Fruit fly (Drosophila melanogaster) whole organism, embryonic: ENCODE data around the gene Kdm2.

Experiments used
- ATbp ChIP-seq: fragments of 200-800 bp; sonication (Bioruptor generic); optimal IDR thresholded peaks from 2 replicates; lab custom pipeline; 2017; ENCODE audit warnings: missing biosample characterization, mild to moderate bottlenecking, missing genetic modification characterization, missing genetic modification reagents
- Abd-B ChIP-seq: fragments of 200-800 bp; sonication (Bioruptor generic); optimal IDR thresholded peaks from 2 replicates; lab custom pipeline; 2018; ENCODE audit warnings: missing biosample characterization, mild to moderate bottlenecking, missing genetic modification characterization, moderate library complexity
- Ada2b ChIP-seq: fragments of 200-800 bp; sonication (Bioruptor generic); IDR thresholded peaks from 2 replicates; pipeline ENCODE4 v1.3.6; 2022; ENCODE audit warnings: missing biosample characterization, missing genetic modification characterization
- BtbVII ChIP-seq: fragments of 200-800 bp; sonication (Bioruptor generic); optimal IDR thresholded peaks from 3 replicates; lab custom pipeline; 2017; ENCODE audit warnings: missing biosample characterization, mild to moderate bottlenecking, missing genetic modification characterization
- CG11504 ChIP-seq: fragments of 200-800 bp; sonication (Bioruptor generic); optimal IDR thresholded peaks from 3 replicates; lab custom pipeline; 2019; ENCODE audit warnings: missing biosample characterization, mild to moderate bottlenecking, missing genetic modification characterization, moderate library complexity
- CG11695 ChIP-seq: fragments of 200-800 bp; sonication (Bioruptor generic); IDR thresholded peaks from 3 replicates; pipeline ENCODE4 v1.3.6; 2022; ENCODE audit warnings: missing biosample characterization, missing genetic modification characterization
- CG12744 ChIP-seq: fragments of 200-800 bp; sonication (Bioruptor generic); optimal IDR thresholded peaks from 2 replicates; lab custom pipeline; 2016; ENCODE audit warnings: missing biosample characterization, missing genetic modification characterization
- CG1529 ChIP-seq: fragments of 200-800 bp; sonication (Bioruptor generic); optimal IDR thresholded peaks from 3 replicates; lab custom pipeline; 2018; ENCODE audit warnings: missing biosample characterization, missing genetic modification characterization
- CG16813 ChIP-seq: fragments of 200-800 bp; sonication (Bioruptor generic); IDR thresholded peaks from 3 replicates; pipeline ENCODE4 v1.3.6; 2022; ENCODE audit warnings: missing biosample characterization, missing genetic modification characterization; ENCODE audit not compliant: partially characterized antibody
- CG17359 ChIP-seq: fragments of 200-800 bp; sonication (Bioruptor generic); optimal IDR thresholded peaks from 3 replicates; lab custom pipeline; 2018; ENCODE audit warnings: missing biosample characterization, mild to moderate bottlenecking, missing genetic modification characterization, moderate library complexity
- CG17612 ChIP-seq: fragments of 200-800 bp; sonication (Bioruptor generic); IDR thresholded peaks from 2 replicates; pipeline ENCODE4 v1.3.6; 2022; ENCODE audit warnings: missing biosample characterization, missing genetic modification characterization
- CG3065 ChIP-seq: fragments of 200-800 bp; sonication (Bioruptor generic); optimal IDR thresholded peaks from 2 replicates; lab custom pipeline; 2016; ENCODE audit warnings: missing biosample characterization, missing genetic modification characterization
- CG31224 ChIP-seq: fragments of 200-800 bp; sonication (Bioruptor generic); IDR thresholded peaks from 2 replicates; pipeline ENCODE4 v1.3.6; 2022; ENCODE audit warnings: missing biosample characterization, missing genetic modification characterization
- CG32772 ChIP-seq: fragments of 200-800 bp; sonication (Bioruptor generic); IDR thresholded peaks from 2 replicates; pipeline ENCODE4 v1.3.6; 2022; ENCODE audit warnings: missing biosample characterization, missing genetic modification characterization
- CG34376 ChIP-seq: fragments of 200-800 bp; sonication (Bioruptor generic); optimal IDR thresholded peaks from 2 replicates; lab custom pipeline; 2018; ENCODE audit warnings: missing biosample characterization, mild to moderate bottlenecking, missing genetic modification characterization
- CG4282 ChIP-seq: fragments of 200-800 bp; sonication (Bioruptor generic); optimal IDR thresholded peaks from 2 replicates; lab custom pipeline; 2016; ENCODE audit warnings: missing biosample characterization, missing genetic modification characterization
- CG6683 ChIP-seq: fragments of 200-800 bp; sonication (Bioruptor generic); optimal IDR thresholded peaks from 2 replicates; lab custom pipeline; 2017; ENCODE audit warnings: missing biosample characterization, mild to moderate bottlenecking, missing genetic modification characterization, missing genetic modification reagents
- CG6854 ChIP-seq: fragments of 200-800 bp; sonication (Bioruptor generic); optimal IDR thresholded peaks from 3 replicates; lab custom pipeline; 2017; ENCODE audit warnings: missing biosample characterization, mild to moderate bottlenecking, missing genetic modification characterization
- CG7271 ChIP-seq: fragments of 200-800 bp; sonication (Bioruptor generic); optimal IDR thresholded peaks from 2 replicates; lab custom pipeline; 2018; ENCODE audit warnings: missing biosample characterization, mild to moderate bottlenecking, missing genetic modification characterization, moderate library complexity
- CG9932 ChIP-seq: fragments of 200-800 bp; sonication (Bioruptor generic); IDR thresholded peaks from 2 replicates; pipeline ENCODE4 v1.3.6; 2022; ENCODE audit warnings: missing biosample characterization, missing genetic modification characterization
- Dip2 ChIP-seq: fragments of 200-800 bp; sonication (Bioruptor generic); IDR thresholded peaks from 2 replicates; pipeline ENCODE4 v1.3.6; 2022; ENCODE audit warnings: missing biosample characterization, missing genetic modification characterization
- Doc2 ChIP-seq: fragments of 200-800 bp; sonication (Bioruptor generic); IDR thresholded peaks from 2 replicates; pipeline ENCODE4 v1.3.6; 2022; ENCODE audit warnings: missing biosample characterization, missing genetic modification characterization
- Drgx ChIP-seq: fragments of 200-800 bp; sonication (Bioruptor generic); IDR thresholded peaks from 2 replicates; pipeline ENCODE4 v1.3.6; 2022; ENCODE audit warnings: missing biosample characterization, missing genetic modification characterization
- Eip74EF ChIP-seq, 2 experiments: fragments of 200-800 bp in 1 of 2; fragments of >200 bp in 1 of 2; sonication (Bioruptor generic) in 1 of 2; optimal IDR thresholded peaks; 2 replicates each; lab custom pipeline; 2017 to 2019; ENCODE audit warnings: missing biosample characterization in 2 of 2, missing genetic modification characterization in 2 of 2, mild to moderate bottlenecking in 1 of 2, moderate library complexity in 1 of 2
- GATAe ChIP-seq: fragments of 200-800 bp; sonication (Bioruptor generic); conservative IDR thresholded peaks from 2 replicates; pipeline ENCODE4 v1.3.6; 2022; ENCODE audit warnings: missing biosample characterization, missing genetic modification characterization
- NC2β ChIP-seq: fragments of 200-800 bp; sonication (Bioruptor generic); optimal IDR thresholded peaks from 2 replicates; lab custom pipeline; 2016; ENCODE audit warnings: missing biosample characterization, missing genetic modification characterization
- NFAT ChIP-seq: fragments of 200-800 bp; sonication (Bioruptor generic); IDR thresholded peaks from 2 replicates; pipeline ENCODE4 v1.3.6; 2022; ENCODE audit warnings: missing biosample characterization, missing genetic modification characterization
- Rfx ChIP-seq: fragments of 200-800 bp; sonication (Bioruptor generic); IDR thresholded peaks from 2 replicates; pipeline ENCODE4 v1.3.6; 2022; ENCODE audit warnings: missing biosample characterization, missing genetic modification characterization
- Scr ChIP-seq: fragments of 200-800 bp; sonication (Bioruptor generic); IDR thresholded peaks from 2 replicates; pipeline ENCODE4 v1.3.6; 2022; ENCODE audit warnings: missing biosample characterization, missing genetic modification characterization; ENCODE audit not compliant: partially characterized antibody
- Side ChIP-seq: fragments of 200-800 bp; sonication (Bioruptor generic); optimal IDR thresholded peaks from 2 replicates; lab custom pipeline; 2016; ENCODE audit warnings: missing biosample characterization, missing genetic modification characterization
- Six4 ChIP-seq: fragments of 200-800 bp; sonication (Bioruptor generic); optimal IDR thresholded peaks from 2 replicates; lab custom pipeline; 2016; ENCODE audit warnings: missing biosample characterization, missing genetic modification characterization
- Sry-δ ChIP-seq: fragments of 200-800 bp; sonication (Bioruptor generic); optimal IDR thresholded peaks from 2 replicates; lab custom pipeline; 2016; ENCODE audit warnings: missing biosample characterization, missing genetic modification characterization
- Stat92E ChIP-seq, 3 experiments: fragments of >200 bp in 2 of 3; fragments of 200-800 bp in 1 of 3; sonication (Bioruptor generic) in 1 of 3; optimal IDR thresholded peaks; 2 replicates each; lab custom pipeline; 2017 to 2019; ENCODE audit warnings: missing biosample characterization in 3 of 3, missing genetic modification characterization in 3 of 3, mild to moderate bottlenecking in 1 of 3, moderate library complexity in 1 of 3
- Taf1 ChIP-seq: fragments of 200-800 bp; sonication (Bioruptor generic); IDR thresholded peaks from 2 replicates; pipeline ENCODE4 v1.3.6; 2022; ENCODE audit warnings: missing biosample characterization, missing genetic modification characterization
- Tbp ChIP-seq: fragments of >200 bp; optimal IDR thresholded peaks from 2 replicates; lab custom pipeline; 2018; ENCODE audit warnings: missing biosample characterization, missing genetic modification characterization
- aop ChIP-seq: fragments of 200-800 bp; sonication (Bioruptor generic); IDR thresholded peaks from 2 replicates; pipeline ENCODE4 v1.3.6; 2022; ENCODE audit warnings: missing biosample characterization, missing genetic modification characterization
- ap ChIP-seq: fragments of 200-800 bp; sonication (Bioruptor generic); IDR thresholded peaks from 2 replicates; pipeline ENCODE4 v1.3.6; 2022; ENCODE audit warnings: missing biosample characterization, missing genetic modification characterization
- ara ChIP-seq: fragments of 200-800 bp; sonication (Bioruptor generic); IDR thresholded peaks from 2 replicates; pipeline ENCODE4 v1.3.6; 2022; ENCODE audit warnings: missing biosample characterization, missing genetic modification characterization
- bowl ChIP-seq: fragments of 200-800 bp; sonication (Bioruptor generic); IDR thresholded peaks from 2 replicates; pipeline ENCODE4 v1.3.6; 2022; ENCODE audit warnings: missing biosample characterization, missing genetic modification characterization
- eyg ChIP-seq: fragments of 200-800 bp; sonication (Bioruptor generic); optimal IDR thresholded peaks from 3 replicates; lab custom pipeline; 2016; ENCODE audit warnings: missing biosample characterization, missing genetic modification characterization
- fru ChIP-seq: fragments of >200 bp; optimal IDR thresholded peaks from 2 replicates; lab custom pipeline; 2017
- gcm2 ChIP-seq: fragments of 200-800 bp; sonication (Bioruptor generic); optimal IDR thresholded peaks from 2 replicates; lab custom pipeline; 2016; ENCODE audit warnings: missing biosample characterization, missing genetic modification characterization
- gem ChIP-seq: fragments of 200-800 bp; sonication (Bioruptor generic); optimal IDR thresholded peaks from 2 replicates; lab custom pipeline; 2019; ENCODE audit warnings: missing biosample characterization, mild to moderate bottlenecking, missing genetic modification characterization, moderate library complexity
- gsb ChIP-seq: fragments of 200-800 bp; sonication (Bioruptor generic); IDR thresholded peaks from 2 replicates; pipeline ENCODE4 v1.3.6; 2022; ENCODE audit warnings: missing biosample characterization, missing genetic modification characterization
- hth ChIP-seq: fragments of >200 bp; optimal IDR thresholded peaks from 2 replicates; lab custom pipeline; 2017; ENCODE audit warnings: inconsistent platforms
- jigr1 ChIP-seq: fragments of 200-800 bp; sonication (Bioruptor generic); IDR thresholded peaks from 3 replicates; pipeline ENCODE4 v1.3.6; 2022; ENCODE audit warnings: missing biosample characterization, missing genetic modification characterization
- nom ChIP-seq: fragments of 200-800 bp; sonication (Bioruptor generic); optimal IDR thresholded peaks from 2 replicates; lab custom pipeline; 2017; ENCODE audit warnings: missing biosample characterization, missing genetic modification characterization, mild to moderate bottlenecking, moderate library complexity, missing genetic modification reagents
- odd ChIP-seq: fragments of 200-800 bp; sonication (Bioruptor generic); optimal IDR thresholded peaks from 2 replicates; lab custom pipeline; 2017; ENCODE audit warnings: missing biosample characterization, mild to moderate bottlenecking, missing genetic modification characterization
- pho ChIP-seq: fragments of 200-800 bp; sonication (Bioruptor generic); optimal IDR thresholded peaks from 2 replicates; lab custom pipeline; 2016; ENCODE audit warnings: missing biosample characterization, missing genetic modification characterization
- ro ChIP-seq: fragments of 200-800 bp; sonication (Bioruptor generic); IDR thresholded peaks from 2 replicates; pipeline ENCODE4 v1.3.6; 2022; ENCODE audit warnings: missing biosample characterization, missing genetic modification characterization
- salm ChIP-seq: fragments of 200-800 bp; sonication (Bioruptor generic); optimal IDR thresholded peaks from 2 replicates; lab custom pipeline; 2018; ENCODE audit warnings: missing biosample characterization, mild to moderate bottlenecking, missing genetic modification characterization
- sug ChIP-seq: fragments of 200-800 bp; optimal IDR thresholded peaks from 2 replicates; lab custom pipeline; 2019; ENCODE audit warnings: missing biosample characterization, mild to moderate bottlenecking, missing genetic modification characterization, moderate library complexity
- zfh1 ChIP-seq: fragments of 200-800 bp; sonication (Bioruptor generic); IDR thresholded peaks from 3 replicates; pipeline ENCODE4 v1.3.6; 2022; ENCODE audit warnings: missing biosample characterization, missing genetic modification characterization

Gene Kdm2

DNA sequence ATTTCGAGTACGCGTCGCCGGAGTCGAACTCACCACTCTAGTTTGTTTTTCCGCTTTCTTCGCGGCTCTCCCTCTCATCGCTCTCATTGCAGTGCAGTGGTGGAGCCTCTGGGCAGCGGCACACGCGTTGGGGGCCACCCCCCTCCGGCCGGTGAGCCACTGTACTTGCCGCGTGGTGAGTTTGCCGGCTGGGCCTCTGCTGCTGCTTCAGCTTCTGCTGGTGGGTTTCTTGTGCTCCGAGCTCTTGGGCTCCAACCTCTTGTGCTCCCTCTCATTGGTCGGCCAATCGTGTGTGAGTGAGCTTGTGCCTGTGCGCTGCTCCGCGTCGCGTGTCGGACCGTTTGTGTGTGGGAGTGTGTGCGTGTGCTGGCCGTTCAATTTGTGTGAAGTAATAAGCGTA, 726 bp downstream of the Kdm2 start (continued):
- TF ChIP-seq odd (GFP tag; lab: Kevin White, UChicago) (no peak), NFAT (GFP tag; lab: Robert Waterston, UW) (no peak), zfh1 (no peak), Doc2 (GFP tag; lab: Robert Waterston, UW) (no peak), CG9932 (GFP tag; lab: Robert Waterston, UW) (no peak), gsb (GFP tag; lab: Robert Waterston, UW) (no peak), NC2β (GFP tag; lab: Kevin White, UChicago) (peak; percentile 39), Rfx (no peak), CG32772 (no peak), Dip2 (GFP tag; lab: Robert Waterston, UW) (no peak), aop (GFP tag; lab: Robert Waterston, UW) (no peak), CG12744 (GFP tag; lab: Kevin White, UChicago) (peak; percentile 29), CG1529 (no peak), ro (GFP tag; lab: Robert Waterston, UW) (no peak), CG6854 (GFP tag; lab: Kevin White, UChicago) (peak; percentile 71), hth (lab: Kevin White, UChicago) (no peak), GATAe (no peak), jigr1 (GFP tag; lab: Robert Waterston, UW) (no peak), CG7271 (tag; lab: Kevin White, UChicago) (no peak), CG17359 (tag; lab: Kevin White, UChicago) (peak; percentile 48), Taf1 (GFP tag; lab: Robert Waterston, UW) (no peak), Drgx (GFP tag; lab: Robert Waterston, UW) (no peak), CG4282 (peak; percentile 62), BtbVII (peak; percentile 4), ap (GFP tag; lab: Robert Waterston, UW) (no peak), Tbp (GFP tag; lab: Kevin White, UChicago) (no peak), fru (lab: Kevin White, UChicago) (no peak), Sry-δ (GFP tag; lab: Kevin White, UChicago) (peak; percentile 44), CG11504 (peak; percentile 8), Side (peak; percentile 71), CG34376 (peak; percentile 87), ATbp (GFP tag; lab: Kevin White, UChicago) (no peak), Scr (GFP tag; lab: Robert Waterston, UW) (no peak), Abd-B (GFP tag; lab: Kevin White, UChicago) (no peak), eyg (peak; percentile 46), Eip74EF (GFP tag; optimal IDR thresholded peaks at IDR 0.05; lab: Kevin White, UChicago) (peak in 1 of 2 experiments; percentile 54), gem (tag; lab: Kevin White, UChicago) (no peak), Stat92E (GFP tag; optimal IDR thresholded peaks at IDR 0.05; lab: Kevin White, UChicago) (no peak), salm (no peak), Six4 (GFP tag; lab: Kevin White, UChicago) (peak; percentile 7), bowl (GFP tag; lab: Robert Waterston, UW) (no peak), ara (no peak), CG16813 (no peak), gcm2 (GFP tag; lab: Kevin White, UChicago) (peak; percentile 70), CG11695 (GFP tag; lab: Robert Waterston, UW) (no peak), nom (GFP tag; lab: Kevin White, UChicago) (peak; percentile 94), CG31224 (GFP tag; lab: Robert Waterston, UW) (no peak), CG3065 (GFP tag; lab: Kevin White, UChicago) (no peak), Ada2b (no peak), CG6683 (peak; percentile 35), CG17612 (GFP tag; lab: Robert Waterston, UW) (no peak), pho (GFP tag; lab: Kevin White, UChicago) (peak; percentile 78), sug (tag; lab: Kevin White, UChicago) (peak; percentile 93)
